Fruit fly (Drosophila melanogaster) whole organism, embryonic: ENCODE results near the gene HP1b.

Source experiments
- Atf6 ChIP-seq: fragments of 200-800 bp; sonication (Bioruptor generic); IDR thresholded peaks from 2 replicates; pipeline ENCODE4 v1.3.6; 2022; ENCODE audit warnings: missing biosample characterization, missing genetic modification characterization
- Blimp-1 ChIP-seq: fragments of 200-800 bp; sonication (Bioruptor generic); optimal IDR thresholded peaks from 3 replicates; lab custom pipeline; 2018; ENCODE audit warnings: missing biosample characterization, missing genetic modification characterization, mild to moderate bottlenecking, moderate library complexity, missing genetic modification reagents
- CG1233 ChIP-seq: fragments of 200-800 bp; sonication (Bioruptor generic); optimal IDR thresholded peaks from 4 replicates; lab custom pipeline; 2018; ENCODE audit warnings: missing biosample characterization, mild to moderate bottlenecking, missing genetic modification characterization
- CG12942 ChIP-seq: fragments of 200-800 bp; sonication (Bioruptor generic); optimal IDR thresholded peaks from 3 replicates; lab custom pipeline; 2016; ENCODE audit warnings: missing biosample characterization, missing genetic modification characterization
- CG13123 ChIP-seq: fragments of 200-800 bp; sonication (Bioruptor generic); optimal IDR thresholded peaks from 2 replicates; lab custom pipeline; 2016; ENCODE audit warnings: missing biosample characterization, missing genetic modification characterization
- CG13624 ChIP-seq: fragments of 200-800 bp; sonication (Bioruptor generic); optimal IDR thresholded peaks from 2 replicates; lab custom pipeline; 2016; ENCODE audit warnings: missing biosample characterization, missing genetic modification characterization
- CG14050 ChIP-seq: fragments of 200-800 bp; sonication (Bioruptor generic); IDR thresholded peaks from 3 replicates; pipeline ENCODE4 v1.3.6; 2022; ENCODE audit warnings: missing biosample characterization, missing genetic modification characterization
- CG14710 ChIP-seq: fragments of 200-800 bp; sonication (Bioruptor generic); optimal IDR thresholded peaks from 3 replicates; lab custom pipeline; 2019; ENCODE audit warnings: missing biosample characterization, mild to moderate bottlenecking, missing genetic modification characterization, moderate library complexity
- CG17328 ChIP-seq: fragments of 200-800 bp; sonication (Bioruptor generic); IDR thresholded peaks from 2 replicates; pipeline ENCODE4 v1.3.6; 2022; ENCODE audit warnings: missing biosample characterization, missing genetic modification characterization
- CG17359 ChIP-seq: fragments of 200-800 bp; sonication (Bioruptor generic); optimal IDR thresholded peaks from 3 replicates; lab custom pipeline; 2018; ENCODE audit warnings: missing biosample characterization, mild to moderate bottlenecking, missing genetic modification characterization, moderate library complexity
- CG17612 ChIP-seq: fragments of 200-800 bp; sonication (Bioruptor generic); IDR thresholded peaks from 2 replicates; pipeline ENCODE4 v1.3.6; 2022; ENCODE audit warnings: missing biosample characterization, missing genetic modification characterization
- CG32532 ChIP-seq: fragments of 200-800 bp; sonication (Bioruptor generic); IDR thresholded peaks from 2 replicates; pipeline ENCODE4 v1.3.6; 2022; ENCODE audit warnings: missing biosample characterization, missing genetic modification characterization
- CG3726 ChIP-seq: fragments of 200-800 bp; sonication (Bioruptor generic); IDR thresholded peaks from 3 replicates; pipeline ENCODE4, ENCODE4 v1.3.6; 2022; ENCODE audit warnings: missing biosample characterization, missing genetic modification characterization
- CG6654 ChIP-seq: fragments of 200-800 bp; sonication (Bioruptor generic); optimal IDR thresholded peaks from 2 replicates; lab custom pipeline; 2017; ENCODE audit warnings: missing biosample characterization, mild to moderate bottlenecking, missing genetic modification characterization
- CG7556 ChIP-seq: fragments of 200-800 bp; sonication (Bioruptor generic); optimal IDR thresholded peaks from 2 replicates; lab custom pipeline; 2017; ENCODE audit warnings: missing biosample characterization, mild to moderate bottlenecking, missing genetic modification characterization
- CG7839 ChIP-seq: fragments of 200-800 bp; sonication (Bioruptor generic); optimal IDR thresholded peaks from 3 replicates; lab custom pipeline; 2018; ENCODE audit warnings: missing biosample characterization, mild to moderate bottlenecking, missing genetic modification characterization, moderate library complexity
- CG7963 ChIP-seq: fragments of 200-800 bp; sonication (Bioruptor generic); IDR thresholded peaks from 3 replicates; pipeline ENCODE4 v1.3.6; 2022; ENCODE audit warnings: missing biosample characterization, missing genetic modification characterization; ENCODE audit not compliant: partially characterized antibody
- CG9932 ChIP-seq: fragments of 200-800 bp; sonication (Bioruptor generic); IDR thresholded peaks from 2 replicates; pipeline ENCODE4 v1.3.6; 2022; ENCODE audit warnings: missing biosample characterization, missing genetic modification characterization
- CTCF ChIP-seq: fragments of 200-800 bp; sonication (Bioruptor generic); optimal IDR thresholded peaks from 2 replicates; lab custom pipeline; 2017; ENCODE audit warnings: missing biosample characterization, mild to moderate bottlenecking, missing genetic modification characterization, moderate library complexity
- D ChIP-seq, 2 experiments: fragments of 200-800 bp in 1 of 2; fragments of >200 bp in 1 of 2; sonication (Bioruptor generic) in 1 of 2; optimal IDR thresholded peaks; 2 replicates in 1 of 2; 3 replicates in 1 of 2; lab custom pipeline; 2017; ENCODE audit warnings: mild to moderate bottlenecking in 1 of 2, missing biosample characterization in 1 of 2, missing genetic modification characterization in 1 of 2, missing genetic modification reagents in 1 of 2
- Ets65A ChIP-seq: fragments of 200-800 bp; sonication (Bioruptor generic); peaks from one replicate; lab custom pipeline; 2016; ENCODE audit warnings: missing biosample characterization, missing genetic modification characterization
- Fer2 ChIP-seq: fragments of 200-800 bp; sonication (Bioruptor generic); optimal IDR thresholded peaks from 2 replicates; lab custom pipeline; 2018; ENCODE audit warnings: missing biosample characterization, mild to moderate bottlenecking, missing genetic modification characterization, moderate library complexity
- HHEX ChIP-seq: fragments of 200-800 bp; sonication (Bioruptor generic); optimal IDR thresholded peaks from 3 replicates; lab custom pipeline; 2017; ENCODE audit warnings: missing biosample characterization, mild to moderate bottlenecking, missing genetic modification characterization, missing genetic modification reagents
- HLH3B ChIP-seq: fragments of 200-800 bp; sonication (Bioruptor generic); IDR thresholded peaks from 2 replicates; pipeline ENCODE4 v1.3.6; 2022; ENCODE audit warnings: missing biosample characterization, missing genetic modification characterization
- Hmx ChIP-seq: fragments of 200-800 bp; sonication (Bioruptor generic); optimal IDR thresholded peaks from 2 replicates; lab custom pipeline; 2016; ENCODE audit warnings: missing biosample characterization, missing genetic modification characterization
- Hr3 ChIP-seq: fragments of 200-800 bp; sonication (Bioruptor generic); optimal IDR thresholded peaks from 3 replicates; lab custom pipeline; 2016; ENCODE audit warnings: missing biosample characterization, missing genetic modification characterization
- Hr78 ChIP-seq, 2 experiments: fragments of 200-800 bp in 1 of 2; fragments of >200 bp in 1 of 2; sonication (Bioruptor generic) in 1 of 2; optimal IDR thresholded peaks; 2 replicates each; lab custom pipeline; 2017 to 2019; ENCODE audit warnings: missing biosample characterization in 2 of 2, missing genetic modification characterization in 2 of 2, mild to moderate bottlenecking in 1 of 2, moderate library complexity in 1 of 2
- Med ChIP-seq: fragments of 200-800 bp; sonication (Bioruptor generic); peaks from one replicate; lab custom pipeline; 2016; ENCODE audit warnings: missing biosample characterization, missing genetic modification characterization, mild to moderate bottlenecking, inconsistent platforms, moderate library complexity
- NfI ChIP-seq: fragments of 200-800 bp; sonication (Bioruptor generic); optimal IDR thresholded peaks from 3 replicates; lab custom pipeline; 2018; ENCODE audit warnings: missing biosample characterization, mild to moderate bottlenecking, missing genetic modification characterization, moderate library complexity
- Rx ChIP-seq: fragments of 200-800 bp; sonication (Bioruptor generic); IDR thresholded peaks from 2 replicates; pipeline ENCODE4 v1.3.6; 2022; ENCODE audit warnings: missing biosample characterization, missing genetic modification characterization
- Sox100B ChIP-seq: fragments of 200-800 bp; sonication (Bioruptor generic); optimal IDR thresholded peaks from 3 replicates; lab custom pipeline; 2018; ENCODE audit warnings: missing biosample characterization, mild to moderate bottlenecking, missing genetic modification characterization
- az2 ChIP-seq: fragments of 200-800 bp; sonication (Bioruptor generic); optimal IDR thresholded peaks from 3 replicates; lab custom pipeline; 2016; ENCODE audit warnings: missing biosample characterization, missing genetic modification characterization
- corto ChIP-seq: fragments of 200-800 bp; sonication (Bioruptor generic); optimal IDR thresholded peaks from 2 replicates; lab custom pipeline; 2016; ENCODE audit warnings: missing biosample characterization, mild to moderate bottlenecking, missing genetic modification characterization, moderate library complexity
- croc ChIP-seq: fragments of 200-800 bp; sonication (Bioruptor generic); conservative IDR thresholded peaks from 3 replicates; pipeline ENCODE4 v1.3.6; 2022; ENCODE audit warnings: missing biosample characterization, missing genetic modification characterization
- danr ChIP-seq: fragments of 200-800 bp; sonication (Bioruptor generic); IDR thresholded peaks from 2 replicates; pipeline ENCODE4 v1.3.6; 2022; ENCODE audit warnings: missing biosample characterization, missing genetic modification characterization
- dysf ChIP-seq: fragments of 200-800 bp; sonication (Bioruptor generic); IDR thresholded peaks from 3 replicates; pipeline ENCODE4 v1.3.6; 2022; ENCODE audit warnings: missing biosample characterization, missing genetic modification characterization
- gce ChIP-seq: fragments of 200-800 bp; sonication (Bioruptor generic); IDR thresholded peaks from 3 replicates; pipeline ENCODE4 v1.3.6; 2022; ENCODE audit warnings: missing biosample characterization, missing genetic modification characterization
- lola ChIP-seq, 3 experiments: fragments of >200 bp in 2 of 3; fragments of 200-800 bp in 1 of 3; sonication (Bioruptor generic) in 1 of 3; optimal IDR thresholded peaks; 2 replicates each; lab custom pipeline; 2017 to 2019; ENCODE audit warnings: missing biosample characterization in 3 of 3, missing genetic modification characterization in 3 of 3, mild to moderate bottlenecking in 1 of 3, moderate library complexity in 1 of 3
- org-1 ChIP-seq: fragments of 200-800 bp; sonication (Bioruptor generic); optimal IDR thresholded peaks from 2 replicates; lab custom pipeline; 2017; ENCODE audit warnings: missing biosample characterization, missing genetic modification characterization
- otp ChIP-seq: fragments of 200-800 bp; sonication (Bioruptor generic); IDR thresholded peaks from 3 replicates; pipeline ENCODE4, ENCODE4 v1.3.6; 2022; ENCODE audit warnings: missing biosample characterization, missing genetic modification characterization
- pan ChIP-seq, 4 experiments: fragments of >200 bp in 3 of 4; fragments of 200-800 bp in 1 of 4; sonication (Bioruptor generic) in 1 of 4; optimal IDR thresholded peaks in 3 of 4; IDR thresholded peaks in 1 of 4; 2 replicates each; pipeline versions ENCODE4 v1.3.6 to Lab custom; 2017 to 2022; ENCODE audit warnings: missing biosample characterization in 2 of 4, missing genetic modification characterization in 2 of 4, mixed read lengths in 1 of 4
- peb ChIP-seq: fragments of 200-800 bp; sonication (Bioruptor generic); IDR thresholded peaks from 2 replicates; pipeline ENCODE4 v1.3.6; 2022; ENCODE audit warnings: missing biosample characterization, missing genetic modification characterization
- prd ChIP-seq, 3 experiments: fragments of >200 bp in 2 of 3; fragments of 200-800 bp in 1 of 3; sonication (Bioruptor generic) in 1 of 3; optimal IDR thresholded peaks in 2 of 3; IDR thresholded peaks in 1 of 3; 2 replicates in 2 of 3; 3 replicates in 1 of 3; pipeline versions ENCODE4 v1.3.6 to Lab custom; 2017 to 2022; ENCODE audit warnings: missing biosample characterization in 1 of 3, missing genetic modification characterization in 1 of 3
- repo ChIP-seq: fragments of 200-800 bp; sonication (Bioruptor generic); optimal IDR thresholded peaks from 2 replicates; lab custom pipeline; 2016; ENCODE audit warnings: missing biosample characterization, missing genetic modification characterization
- so ChIP-seq: fragments of 200-800 bp; sonication (Bioruptor generic); IDR thresholded peaks from 3 replicates; pipeline ENCODE4 v1.3.6; 2022; ENCODE audit warnings: missing biosample characterization, missing genetic modification characterization
- sob ChIP-seq: fragments of 200-800 bp; sonication (Bioruptor generic); IDR thresholded peaks from 2 replicates; pipeline ENCODE4 v1.3.6; 2022; ENCODE audit warnings: missing biosample characterization, missing genetic modification characterization
- toy ChIP-seq: fragments of 200-800 bp; sonication (Bioruptor generic); IDR thresholded peaks from 2 replicates; pipeline ENCODE4 v1.3.6; 2022; ENCODE audit warnings: missing biosample characterization, missing genetic modification characterization
- unpg ChIP-seq: fragments of 200-800 bp; sonication (Bioruptor generic); optimal IDR thresholded peaks from 3 replicates; lab custom pipeline; 2018; ENCODE audit warnings: missing biosample characterization, mild to moderate bottlenecking, missing genetic modification characterization, moderate library complexity
- zen ChIP-seq: fragments of 200-800 bp; sonication (Bioruptor generic); optimal IDR thresholded peaks from 3 replicates; lab custom pipeline; 2018; ENCODE audit warnings: missing biosample characterization, mild to moderate bottlenecking, missing genetic modification characterization, moderate library complexity

The HP1b gene

dm6 chrX:9060078-9060477 is 20.8 kb upstream of the HP1b start (continued):
- TF ChIP-seq dysf (GFP tag; lab: Robert Waterston, UW) (peak; percentile 84), zen (tag; lab: Kevin White, UChicago) (peak; percentile 24), CG17359 (peak; percentile 87), danr (GFP tag; lab: Robert Waterston, UW) (0 out of 2 replicates have a peak, but pooled peaks have one; percentile 33), org-1 (GFP tag; lab: Kevin White, UChicago) (peak; percentile 60), otp (GFP tag; lab: Robert Waterston, UW) (peak; percentile 57; the same call in 1 of the 3 replicates), Fer2 (tag; lab: Kevin White, UChicago) (peak; percentile 13), toy (no peak), so (GFP tag; lab: Robert Waterston, UW) (peak; percentile 71; the same call in 2 of the 3 replicates), CG12942 (GFP tag; lab: Kevin White, UChicago) (peak; percentile 55), Sox100B (GFP tag; lab: Kevin White, UChicago) (peak; percentile 70), Hr78 (GFP tag; optimal IDR thresholded peaks at IDR 0.05; lab: Kevin White, UChicago) (peak in 1 of 2 experiments; percentile 22), CG7839 (tag; lab: Kevin White, UChicago) (peak; percentile 75), HHEX (GFP tag; lab: Kevin White, UChicago) (peak; percentile 63), NfI (GFP tag; lab: Kevin White, UChicago) (peak; percentile 64), peb (GFP tag; lab: Robert Waterston, UW) (peak; percentile 31; the same call in 1 of the 2 replicates), CG17328 (GFP tag; lab: Robert Waterston, UW) (peak; percentile 81), CG7963 (GFP tag; lab: Robert Waterston, UW) (no peak), CG3726 (GFP tag; lab: Robert Waterston, UW) (peak; percentile 59; the same call in 1 of the 3 replicates), CG7556 (peak; percentile 66), CG6654 (GFP tag; lab: Kevin White, UChicago) (peak; percentile 23), Hr3 (GFP tag; lab: Kevin White, UChicago) (peak; percentile 59), CTCF (no peak), repo (peak; percentile 24), prd (optimal IDR thresholded peaks at IDR 0.05; lab: Kevin White, UChicago) (no peak), prd (GFP tag; IDR thresholded peaks at IDR 0.05; lab: Robert Waterston, UW) (peak; percentile 63), HLH3B (GFP tag; lab: Robert Waterston, UW) (peak; percentile 81), Rx (GFP tag; lab: Robert Waterston, UW) (no peak), Blimp-1 (GFP tag; lab: Kevin White, UChicago) (peak; percentile 80), CG17612 (GFP tag; lab: Robert Waterston, UW) (no peak), az2 (GFP tag; lab: Kevin White, UChicago) (peak; percentile 73), CG14710 (tag; lab: Kevin White, UChicago) (peak; percentile 43), gce (GFP tag; lab: Robert Waterston, UW) (peak; percentile 46; the same call in 1 of the 3 replicates), croc (GFP tag; lab: Robert Waterston, UW) (peak; percentile 15; the same call in 1 of the 3 replicates), D (optimal IDR thresholded peaks at IDR 0.05; lab: Kevin White, UChicago) (no peak), D (GFP tag; optimal IDR thresholded peaks at IDR 0.05; lab: Kevin White, UChicago) (peak; percentile 68), sob (GFP tag; lab: Robert Waterston, UW) (peak; percentile 69), Atf6 (peak; percentile 70; the same call in 1 of the 2 replicates), CG32532 (GFP tag; lab: Robert Waterston, UW) (peak; percentile 49; the same call in 1 of the 2 replicates), pan (optimal IDR thresholded peaks at IDR 0.05; lab: Kevin White, UChicago) (no peak), pan (GFP tag; optimal IDR thresholded peaks at IDR 0.05 in 1 of 2, IDR thresholded peaks at IDR 0.05 in 1 of 2) (peak in 1 of 2 experiments; percentile 75), CG1233 (GFP tag; lab: Kevin White, UChicago) (no peak), lola (GFP tag; optimal IDR thresholded peaks at IDR 0.05; lab: Kevin White, UChicago) (peak in 1 of 3 experiments; percentile 47), CG13624 (GFP tag; lab: Kevin White, UChicago) (peak; percentile 17), CG13123 (GFP tag; lab: Kevin White, UChicago) (peak; percentile 11), CG14050 (peak; percentile 66), corto (GFP tag; lab: Kevin White, UChicago) (peak; percentile 50), Med (GFP tag; lab: Kevin White, UChicago) (peak; percentile 89), Hmx (GFP tag; lab: Kevin White, UChicago) (no peak), unpg (GFP tag; lab: Kevin White, UChicago) (peak; percentile 89), Ets65A (peak; percentile 87), CG9932 (peak; percentile 31; the same call in 1 of the 2 replicates)
